Worm (Caenorhabditis elegans): ENCODE data around the gene srz-97.
A peak's percentile ranks its signal among the peaks of the same experiment; 100 is the strongest.

The srz-97 gene

ce11 chrV:14501136-14501535, 33.1 kb upstream of the srz-97 start, which contains the start of gene R02D5.24:
R02D5.24 (plus strand) TSS chrV:14501340.
- TF ChIP-seq flt-1 (GFP tag; IDR thresholded peaks at IDR 0.05): 0 out of 2 replicates have a peak, but pooled peaks have one; percentile 15
- TF ChIP-seq ztf-23 (GFP tag; IDR thresholded peaks at IDR 0.05): no peak
- no peak for TF ChIP-seq tab-1 (GFP tag; IDR thresholded peaks at IDR 0.05)
- TF ChIP-seq ref-1 (GFP tag; conservative IDR thresholded peaks at IDR 0.05): no peak
- TF ChIP-seq T22C8.4 (GFP tag; IDR thresholded peaks at IDR 0.05): no peak

- TF ChIP-seq ztf-29 (GFP tag; IDR thresholded peaks at IDR 0.05): no peak
- no peak for TF ChIP-seq ref-1 (GFP tag; conservative IDR thresholded peaks at IDR 0.05)
- TF ChIP-seq tab-1 (GFP tag; IDR thresholded peaks at IDR 0.05): no peak
- TF ChIP-seq T22C8.4 (GFP tag; IDR thresholded peaks at IDR 0.05): no peak
- no peak for TF ChIP-seq cog-1 (tag; optimal IDR thresholded peaks at IDR 0.05)
- no peak for TF ChIP-seq klf-2 (GFP tag; conservative IDR thresholded peaks at IDR 0.05)
- TF ChIP-seq ztf-23 (GFP tag; IDR thresholded peaks at IDR 0.05): no peak
- TF ChIP-seq med-1 (GFP tag; optimal IDR thresholded peaks at IDR 0.05; ENCODE audit: insufficient read depth): no peak
- no peak for TF ChIP-seq flt-1 (GFP tag; IDR thresholded peaks at IDR 0.05)
Measured at ce11 chrV:14500554-14500953, 32.5 kb upstream of the srz-97 start.

ce11 chrV:14499074-14499864, 31.2 kb upstream of the srz-97 start:
- TF ChIP-seq flt-1 (GFP tag; IDR thresholded peaks at IDR 0.05) (no peak), klf-2 (GFP tag; conservative IDR thresholded peaks at IDR 0.05) (no peak), T22C8.4 (GFP tag; IDR thresholded peaks at IDR 0.05) (no peak), ztf-29 (GFP tag; IDR thresholded peaks at IDR 0.05) (no peak)

- TF ChIP-seq T22C8.4 (GFP tag; IDR thresholded peaks at IDR 0.05): no peak
- TF ChIP-seq flt-1 (GFP tag; IDR thresholded peaks at IDR 0.05): peak; percentile 61; the same call in 1 of the 2 replicates
- TF ChIP-seq klf-2 (GFP tag; conservative IDR thresholded peaks at IDR 0.05): no peak
- TF ChIP-seq tab-1 (GFP tag; IDR thresholded peaks at IDR 0.05): no peak
- no peak for TF ChIP-seq ztf-23 (GFP tag; IDR thresholded peaks at IDR 0.05)
- peak; percentile 34 for TF ChIP-seq cog-1 (tag; optimal IDR thresholded peaks at IDR 0.05)
Measured at ce11 chrV:14498204-14498603, 30.2 kb upstream of the srz-97 start.

ce11 chrV:14496446-14496845, 28.4 kb upstream of the srz-97 start:
- no peak for TF ChIP-seq klf-2 (GFP tag; conservative IDR thresholded peaks at IDR 0.05)
- no peak for TF ChIP-seq ref-1 (GFP tag; conservative IDR thresholded peaks at IDR 0.05)
- no peak for TF ChIP-seq tab-1 (GFP tag; IDR thresholded peaks at IDR 0.05)
- TF ChIP-seq ztf-23 (GFP tag; IDR thresholded peaks at IDR 0.05): no peak
- TF ChIP-seq ztf-29 (GFP tag; IDR thresholded peaks at IDR 0.05): no peak
- TF ChIP-seq cog-1 (tag; optimal IDR thresholded peaks at IDR 0.05): no peak
- TF ChIP-seq med-1 (GFP tag; optimal IDR thresholded peaks at IDR 0.05; ENCODE audit: insufficient read depth): no peak
- TF ChIP-seq flt-1 (GFP tag; IDR thresholded peaks at IDR 0.05): no peak
- no peak for TF ChIP-seq T22C8.4 (GFP tag; IDR thresholded peaks at IDR 0.05)

ce11 chrV:14495493-14495892, 27.4 kb upstream of the srz-97 start:
- TF ChIP-seq med-1 (GFP tag; optimal IDR thresholded peaks at IDR 0.05; ENCODE audit: insufficient read depth) (no peak), tab-1 (GFP tag; IDR thresholded peaks at IDR 0.05) (no peak), flt-1 (GFP tag; IDR thresholded peaks at IDR 0.05) (no peak)

- TF ChIP-seq flt-1 (GFP tag; IDR thresholded peaks at IDR 0.05) (no peak), ref-1 (GFP tag; conservative IDR thresholded peaks at IDR 0.05) (no peak), ztf-23 (GFP tag; IDR thresholded peaks at IDR 0.05) (no peak), tab-1 (GFP tag; IDR thresholded peaks at IDR 0.05) (no peak), T22C8.4 (GFP tag; IDR thresholded peaks at IDR 0.05) (no peak), med-1 (GFP tag; optimal IDR thresholded peaks at IDR 0.05; ENCODE audit: insufficient read depth) (no peak), klf-2 (GFP tag; conservative IDR thresholded peaks at IDR 0.05) (no peak), ztf-29 (GFP tag; IDR thresholded peaks at IDR 0.05) (no peak), cog-1 (tag; optimal IDR thresholded peaks at IDR 0.05) (no peak)
Measured at ce11 chrV:14493665-14494064, 25.6 kb upstream of the srz-97 start.

ce11 chrV:14491097-14491496, 23.1 kb upstream of the srz-97 start:
- TF ChIP-seq tab-1 (GFP tag; IDR thresholded peaks at IDR 0.05): no peak
- TF ChIP-seq T22C8.4 (GFP tag; IDR thresholded peaks at IDR 0.05): no peak
- no peak for TF ChIP-seq flt-1 (GFP tag; IDR thresholded peaks at IDR 0.05)
- TF ChIP-seq klf-2 (GFP tag; conservative IDR thresholded peaks at IDR 0.05): no peak
- TF ChIP-seq ref-1 (GFP tag; conservative IDR thresholded peaks at IDR 0.05): no peak
- TF ChIP-seq med-1 (GFP tag; optimal IDR thresholded peaks at IDR 0.05; ENCODE audit: insufficient read depth): no peak
- TF ChIP-seq cog-1 (tag; optimal IDR thresholded peaks at IDR 0.05): no peak
- TF ChIP-seq ztf-29 (GFP tag; IDR thresholded peaks at IDR 0.05): no peak
- TF ChIP-seq ztf-23 (GFP tag; IDR thresholded peaks at IDR 0.05): no peak

ce11 chrV:14484582-14484981, 16.5 kb upstream of the srz-97 start, which contains the start of gene R02D5.4:
R02D5.4 (minus strand) TSS chrV:14484682.
- TF ChIP-seq flt-1 (GFP tag; IDR thresholded peaks at IDR 0.05): no peak
- TF ChIP-seq ztf-23 (GFP tag; IDR thresholded peaks at IDR 0.05): no peak
- TF ChIP-seq med-1 (GFP tag; optimal IDR thresholded peaks at IDR 0.05; ENCODE audit: insufficient read depth): no peak
- TF ChIP-seq ztf-29 (GFP tag; IDR thresholded peaks at IDR 0.05): no peak
- TF ChIP-seq ref-1 (GFP tag; conservative IDR thresholded peaks at IDR 0.05): no peak
- TF ChIP-seq T22C8.4 (GFP tag; IDR thresholded peaks at IDR 0.05): no peak
- no peak for TF ChIP-seq cog-1 (tag; optimal IDR thresholded peaks at IDR 0.05)
- no peak for TF ChIP-seq klf-2 (GFP tag; conservative IDR thresholded peaks at IDR 0.05)
- no peak for TF ChIP-seq tab-1 (GFP tag; IDR thresholded peaks at IDR 0.05)

ce11 chrV:14482728-14483210, 14.7 kb upstream of the srz-97 start, which contains the start of gene R02D5.3:
R02D5.3 (plus strand) TSS chrV:14483160.
- no peak for TF ChIP-seq med-1 (GFP tag; optimal IDR thresholded peaks at IDR 0.05; ENCODE audit: insufficient read depth)
- TF ChIP-seq cog-1 (tag; optimal IDR thresholded peaks at IDR 0.05): no peak
- no peak for TF ChIP-seq klf-2 (GFP tag; conservative IDR thresholded peaks at IDR 0.05)
- TF ChIP-seq ztf-29 (GFP tag; IDR thresholded peaks at IDR 0.05): no peak
- no peak for TF ChIP-seq tab-1 (GFP tag; IDR thresholded peaks at IDR 0.05)
- no peak for TF ChIP-seq T22C8.4 (GFP tag; IDR thresholded peaks at IDR 0.05)
- no peak for TF ChIP-seq ref-1 (GFP tag; conservative IDR thresholded peaks at IDR 0.05)
- TF ChIP-seq flt-1 (GFP tag; IDR thresholded peaks at IDR 0.05): no peak
- TF ChIP-seq ztf-23 (GFP tag; IDR thresholded peaks at IDR 0.05): no peak

Data from whole organism, midembryonic.